Fruit fly (Drosophila melanogaster): ENCODE results near the gene Pcp.

The Pcp gene

dm6 chr2L:7043039-7043905 is 21.8 kb downstream of the Pcp start:
- TF ChIP-seq EcR (GFP tag; optimal IDR thresholded peaks at IDR 0.05) (no peak), Dll (optimal IDR thresholded peaks at IDR 0.05) (no peak), CG8478 (optimal IDR thresholded peaks at IDR 0.05) (no peak), usp (GFP tag; optimal IDR thresholded peaks at IDR 0.05) (no peak), pan (optimal IDR thresholded peaks at IDR 0.05) (no peak), psq (optimal IDR thresholded peaks at IDR 0.05) (no peak)

dm6 chr2L:7047703-7048102 is 26.2 kb downstream of the Pcp start:
- TF ChIP-seq CG8478 (optimal IDR thresholded peaks at IDR 0.05) (no peak), pan (optimal IDR thresholded peaks at IDR 0.05) (no peak), usp (GFP tag; optimal IDR thresholded peaks at IDR 0.05) (no peak), Dll (optimal IDR thresholded peaks at IDR 0.05) (no peak), psq (optimal IDR thresholded peaks at IDR 0.05) (no peak), EcR (GFP tag; optimal IDR thresholded peaks at IDR 0.05) (no peak)

dm6 chr2L:7049009-7049647 is 27.6 kb downstream of the Pcp start:
- peak; percentile 92 for TF ChIP-seq pan (optimal IDR thresholded peaks at IDR 0.05)
- TF ChIP-seq CG8478 (optimal IDR thresholded peaks at IDR 0.05): no peak
- no peak for TF ChIP-seq Dll (optimal IDR thresholded peaks at IDR 0.05)

- TF ChIP-seq usp (GFP tag; optimal IDR thresholded peaks at IDR 0.05): no peak
- no peak for TF ChIP-seq pan (optimal IDR thresholded peaks at IDR 0.05)
- TF ChIP-seq Dll (optimal IDR thresholded peaks at IDR 0.05): no peak
- TF ChIP-seq psq (optimal IDR thresholded peaks at IDR 0.05): no peak
- no peak for TF ChIP-seq EcR (GFP tag; optimal IDR thresholded peaks at IDR 0.05)
- no peak for TF ChIP-seq CG8478 (optimal IDR thresholded peaks at IDR 0.05)
These were observed 28.3 kb downstream of the Pcp start for dm6 chr2L:7049680-7050289.

dm6 chr2L:7050492-7051182 is 29.2 kb downstream of the Pcp start:
- TF ChIP-seq CG8478 (optimal IDR thresholded peaks at IDR 0.05) (no peak), usp (GFP tag; optimal IDR thresholded peaks at IDR 0.05) (no peak), psq (optimal IDR thresholded peaks at IDR 0.05) (no peak), Dll (optimal IDR thresholded peaks at IDR 0.05) (no peak), pan (optimal IDR thresholded peaks at IDR 0.05) (no peak), EcR (GFP tag; optimal IDR thresholded peaks at IDR 0.05) (no peak)

dm6 chr2L:7051740-7052139 is 30.3 kb downstream of the Pcp start:
- TF ChIP-seq EcR (GFP tag; optimal IDR thresholded peaks at IDR 0.05): no peak
- no peak for TF ChIP-seq pan (optimal IDR thresholded peaks at IDR 0.05)
- no peak for TF ChIP-seq usp (GFP tag; optimal IDR thresholded peaks at IDR 0.05)
- no peak for TF ChIP-seq Dll (optimal IDR thresholded peaks at IDR 0.05)
- TF ChIP-seq psq (optimal IDR thresholded peaks at IDR 0.05): no peak
- no peak for TF ChIP-seq CG8478 (optimal IDR thresholded peaks at IDR 0.05)

- TF ChIP-seq CG8478 (optimal IDR thresholded peaks at IDR 0.05) (no peak), EcR (GFP tag; optimal IDR thresholded peaks at IDR 0.05) (no peak), usp (GFP tag; optimal IDR thresholded peaks at IDR 0.05) (no peak), pan (optimal IDR thresholded peaks at IDR 0.05) (no peak), Dll (optimal IDR thresholded peaks at IDR 0.05) (no peak), psq (optimal IDR thresholded peaks at IDR 0.05) (no peak)
These were observed 34.9 kb downstream of the Pcp start, which contains the start of gene Mnn1 for dm6 chr2L:7056189-7056926. Mnn1 (plus strand) TSS chr2L:7056301.

- TF ChIP-seq Dll (optimal IDR thresholded peaks at IDR 0.05): no peak
- TF ChIP-seq EcR (GFP tag; optimal IDR thresholded peaks at IDR 0.05): no peak
- TF ChIP-seq CG8478 (optimal IDR thresholded peaks at IDR 0.05): no peak
- no peak for TF ChIP-seq psq (optimal IDR thresholded peaks at IDR 0.05)
- TF ChIP-seq usp (GFP tag; optimal IDR thresholded peaks at IDR 0.05): no peak
- TF ChIP-seq pan (optimal IDR thresholded peaks at IDR 0.05): no peak
These were observed 39.3 kb downstream of the Pcp start, which contains the start of gene Mst27D for dm6 chr2L:7060751-7061150. Mst27D (minus strand) TSS chr2L:7060851.

- TF ChIP-seq usp (GFP tag; optimal IDR thresholded peaks at IDR 0.05): no peak
- no peak for TF ChIP-seq pan (optimal IDR thresholded peaks at IDR 0.05)
- no peak for TF ChIP-seq Dll (optimal IDR thresholded peaks at IDR 0.05)
- TF ChIP-seq EcR (GFP tag; optimal IDR thresholded peaks at IDR 0.05): no peak
- no peak for TF ChIP-seq psq (optimal IDR thresholded peaks at IDR 0.05)
- no peak for TF ChIP-seq CG8478 (optimal IDR thresholded peaks at IDR 0.05)
These were observed 42.3 kb downstream of the Pcp start, which contains the start of gene Sem1 for dm6 chr2L:7063721-7064179. Sem1 (plus strand) TSS chr2L:7063986.

dm6 chr2L:7065687-7066086 is 44.2 kb downstream of the Pcp start, which contains the start of gene Nuf2:
Nuf2 (minus strand) TSS chr2L:7065837.
- TF ChIP-seq EcR (GFP tag; optimal IDR thresholded peaks at IDR 0.05) (no peak), Dll (optimal IDR thresholded peaks at IDR 0.05) (no peak), pan (optimal IDR thresholded peaks at IDR 0.05) (no peak), CG8478 (optimal IDR thresholded peaks at IDR 0.05) (no peak), usp (GFP tag; optimal IDR thresholded peaks at IDR 0.05) (no peak), psq (optimal IDR thresholded peaks at IDR 0.05) (no peak)

All from whole organism.